Worm (Caenorhabditis elegans) whole organism, mixed stage, embryonic: ENCODE data around the gene F55A4.3.

ENCODE experiments used
- elt-3 ChIP-seq: fragments of 150-350 bp; optimal IDR thresholded peaks from 2 replicates; lab custom pipeline; 2014; ENCODE audit warnings: missing biosample characterization, missing genetic modification characterization
- lin-13 ChIP-seq: fragments of 150-350 bp; optimal IDR thresholded peaks from 2 replicates; lab custom pipeline; 2014; ENCODE audit warnings: missing biosample characterization, missing genetic modification characterization
- lsy-2 ChIP-seq: fragments of 150-350 bp; optimal IDR thresholded peaks from 2 replicates; lab custom pipeline; 2014; ENCODE audit warnings: missing biosample characterization, missing genetic modification characterization
- nhr-237 ChIP-seq: fragments of 150-350 bp; optimal IDR thresholded peaks from 2 replicates; lab custom pipeline; 2014; ENCODE audit warnings: missing biosample characterization, missing genetic modification characterization
- nhr-28 ChIP-seq: fragments of 150-350 bp; optimal IDR thresholded peaks from 2 replicates; lab custom pipeline; 2014; ENCODE audit warnings: missing biosample characterization, missing genetic modification characterization
- pha-4 ChIP-seq: fragments of 150-350 bp; optimal IDR thresholded peaks from 2 replicates; lab custom pipeline; 2018; ENCODE audit warnings: missing biosample characterization, missing genetic modification reagents, missing genetic modification characterization
- snpc-4 ChIP-seq: fragments of 150-350 bp; optimal IDR thresholded peaks from 2 replicates; lab custom pipeline; 2014; ENCODE audit warnings: missing biosample characterization, missing genetic modification characterization
- unc-120 ChIP-seq: sonication (generic microtip); optimal IDR thresholded peaks from 2 replicates; lab custom pipeline; 2017; ENCODE audit warnings: missing genetic modification characterization, missing compliant biosample characterization; ENCODE audit not compliant: poor library complexity, severe bottlenecking
- ztf-11 ChIP-seq: fragments of 150-350 bp; optimal IDR thresholded peaks from 2 replicates; lab custom pipeline; 2014; ENCODE audit warnings: missing biosample characterization, missing genetic modification characterization

ce11 chrX:1014708-1015107 is 10.2 kb downstream of the F55A4.3 start:
- TF ChIP-seq ztf-11 (tag; lab: Kevin White, UChicago) (no peak), lsy-2 (tag; lab: Kevin White, UChicago) (no peak), snpc-4 (tag; lab: Kevin White, UChicago) (no peak), elt-3 (tag; lab: Kevin White, UChicago) (no peak), nhr-28 (tag; lab: Kevin White, UChicago) (no peak), pha-4 (tag; lab: Kevin White, UChicago) (no peak), lin-13 (tag; lab: Kevin White, UChicago) (no peak), unc-120 (tag; lab: Kevin White, UChicago) (no peak), nhr-237 (tag; lab: Kevin White, UChicago) (no peak)
